Worm (Caenorhabditis elegans) whole organism, late embryonic: ENCODE measurements around the gene egl-19.

ENCODE experiments used
- C38D4.7 ChIP-seq: fragments of 200-800 bp; sonication (Bioruptor generic); optimal IDR thresholded peaks from 2 replicates; lab custom pipeline; 2018; ENCODE audit warnings: mild to moderate bottlenecking, missing genetic modification characterization, moderate library complexity, missing compliant biosample characterization
- K09A11.1 ChIP-seq: sonication (generic microtip); optimal IDR thresholded peaks from 2 replicates; lab custom pipeline; 2017; ENCODE audit warnings: antibody characterized with exemption, mild to moderate bottlenecking, missing genetic modification characterization, missing compliant biosample characterization; ENCODE audit not compliant: insufficient read depth
- T23F11.4 ChIP-seq: fragments of 200-800 bp; sonication (Bioruptor generic); optimal IDR thresholded peaks from 2 replicates; lab custom pipeline; 2018; ENCODE audit warnings: mild to moderate bottlenecking, missing genetic modification characterization, missing compliant biosample characterization
- Y22D7AL.16 ChIP-seq: sonication (generic microtip); optimal IDR thresholded peaks from 2 replicates; lab custom pipeline; 2016; ENCODE audit warnings: missing genetic modification characterization, missing compliant biosample characterization
- ahr-1 ChIP-seq: sonication (generic microtip); optimal IDR thresholded peaks from 2 replicates; lab custom pipeline; 2016; ENCODE audit warnings: missing genetic modification characterization, missing compliant biosample characterization
- ceh-14 ChIP-seq: sonication (generic microtip); optimal IDR thresholded peaks from 2 replicates; lab custom pipeline; 2016; ENCODE audit warnings: missing genotype, missing genetic modification characterization, missing compliant biosample characterization
- ceh-18 ChIP-seq: sonication (generic microtip); optimal IDR thresholded peaks from 2 replicates; lab custom pipeline; 2016; ENCODE audit warnings: missing genetic modification characterization, missing compliant biosample characterization
- ceh-31 ChIP-seq: sonication (generic microtip); optimal IDR thresholded peaks from 2 replicates; lab custom pipeline; 2016; ENCODE audit warnings: missing genetic modification characterization, missing compliant biosample characterization
- ceh-45 ChIP-seq: fragments of 200-800 bp; sonication (Bioruptor generic); IDR thresholded peaks from 2 replicates; pipeline ENCODE4 v1.3.6; 2022; ENCODE audit warnings: missing genetic modification reagents, missing genetic modification characterization, missing compliant biosample characterization
- ceh-6 ChIP-seq: fragments of 200-800 bp; sonication (Bioruptor generic); optimal IDR thresholded peaks from 2 replicates; lab custom pipeline; 2018; ENCODE audit warnings: mild to moderate bottlenecking, missing genetic modification characterization, missing compliant biosample characterization
- che-1 ChIP-seq: sonication (generic microtip); optimal IDR thresholded peaks from 2 replicates; lab custom pipeline; 2016; ENCODE audit warnings: mild to moderate bottlenecking, missing genetic modification characterization, missing compliant biosample characterization
- elt-4 ChIP-seq: sonication (generic microtip); optimal IDR thresholded peaks from 2 replicates; lab custom pipeline; 2016; ENCODE audit warnings: missing genetic modification characterization, missing compliant biosample characterization
- ets-4 ChIP-seq: sonication (generic microtip); optimal IDR thresholded peaks from 2 replicates; lab custom pipeline; 2016; ENCODE audit warnings: missing genetic modification characterization, missing compliant biosample characterization
- eyg-1 ChIP-seq: sonication (generic microtip); optimal IDR thresholded peaks from 2 replicates; lab custom pipeline; 2016; ENCODE audit warnings: missing genotype, missing genetic modification characterization, missing compliant biosample characterization
- fax-1 ChIP-seq: sonication (generic microtip); optimal IDR thresholded peaks from 2 replicates; lab custom pipeline; 2016; ENCODE audit warnings: missing genotype, missing genetic modification characterization, missing compliant biosample characterization
- fkh-10 ChIP-seq: fragments of 150-350 bp; optimal IDR thresholded peaks from 2 replicates; lab custom pipeline; 2014; ENCODE audit warnings: missing biosample characterization, missing genetic modification reagents, missing genetic modification characterization
- fkh-6 ChIP-seq: sonication (generic microtip); optimal IDR thresholded peaks from 2 replicates; lab custom pipeline; 2016; ENCODE audit warnings: missing genetic modification characterization, missing compliant biosample characterization
- hlh-13 ChIP-seq: fragments of 200-800 bp; sonication (Bioruptor generic); optimal IDR thresholded peaks from 2 replicates; lab custom pipeline; 2018; ENCODE audit warnings: mild to moderate bottlenecking, missing genetic modification characterization, missing compliant biosample characterization
- hlh-15 ChIP-seq: sonication (generic microtip); optimal IDR thresholded peaks from 2 replicates; lab custom pipeline; 2016; ENCODE audit warnings: missing genetic modification characterization, missing compliant biosample characterization
- hlh-30 ChIP-seq: sonication (generic microtip); optimal IDR thresholded peaks from 2 replicates; lab custom pipeline; 2017; ENCODE audit warnings: antibody characterized with exemption, missing genetic modification characterization, missing compliant biosample characterization; ENCODE audit not compliant: insufficient read depth
- hlh-6 ChIP-seq: sonication (generic microtip); optimal IDR thresholded peaks from 2 replicates; lab custom pipeline; 2016; ENCODE audit warnings: missing genotype, missing genetic modification characterization, missing compliant biosample characterization
- hlh-8 ChIP-seq: sonication (generic microtip); optimal IDR thresholded peaks from 2 replicates; lab custom pipeline; 2016; ENCODE audit warnings: missing genotype, missing genetic modification characterization, missing compliant biosample characterization
- lim-6 ChIP-seq: sonication (generic microtip); optimal IDR thresholded peaks from 2 replicates; lab custom pipeline; 2016; ENCODE audit warnings: missing genetic modification characterization, missing compliant biosample characterization
- madf-2 ChIP-seq: sonication (generic microtip); optimal IDR thresholded peaks from 2 replicates; lab custom pipeline; 2017; ENCODE audit warnings: missing genetic modification characterization, missing compliant biosample characterization
- nhr-11 ChIP-seq: fragments of 150-350 bp; optimal IDR thresholded peaks from 2 replicates; lab custom pipeline; 2014; ENCODE audit warnings: missing biosample characterization, missing genetic modification characterization
- nhr-232 ChIP-seq: sonication (generic microtip); optimal IDR thresholded peaks from 2 replicates; lab custom pipeline; 2016; ENCODE audit warnings: missing genetic modification characterization, missing compliant biosample characterization
- pax-1 ChIP-seq: fragments of 150-350 bp; optimal IDR thresholded peaks from 2 replicates; lab custom pipeline; 2014; ENCODE audit warnings: missing biosample characterization, missing genetic modification characterization
- rnt-1 ChIP-seq: sonication (generic microtip); optimal IDR thresholded peaks from 2 replicates; lab custom pipeline; 2016; ENCODE audit warnings: missing genetic modification characterization, missing compliant biosample characterization
- syd-9 ChIP-seq: sonication (generic microtip); optimal IDR thresholded peaks from 2 replicates; lab custom pipeline; 2016; ENCODE audit warnings: mild to moderate bottlenecking, missing genetic modification characterization, moderate library complexity, missing compliant biosample characterization
- tbx-2 ChIP-seq: sonication (generic microtip); optimal IDR thresholded peaks from 2 replicates; lab custom pipeline; 2016; ENCODE audit warnings: missing genetic modification characterization, missing compliant biosample characterization
- ttx-3 ChIP-seq: sonication (generic microtip); optimal IDR thresholded peaks from 2 replicates; lab custom pipeline; 2016; ENCODE audit warnings: missing genetic modification reagents, missing genetic modification characterization, missing compliant biosample characterization
- unc-42 ChIP-seq: sonication (generic microtip); optimal IDR thresholded peaks from 2 replicates; lab custom pipeline; 2016; ENCODE audit warnings: missing genotype, missing genetic modification characterization, missing compliant biosample characterization
- unc-55 ChIP-seq: sonication (generic microtip); optimal IDR thresholded peaks from 2 replicates; lab custom pipeline; 2017; ENCODE audit warnings: missing biosample characterization, missing genetic modification reagents, missing genetic modification characterization
- unc-86 ChIP-seq: sonication (generic microtip); optimal IDR thresholded peaks from 2 replicates; lab custom pipeline; 2016; ENCODE audit warnings: missing genetic modification characterization, missing compliant biosample characterization
- ztf-16 ChIP-seq: sonication (generic microtip); optimal IDR thresholded peaks from 2 replicates; lab custom pipeline; 2017; ENCODE audit warnings: missing genetic modification characterization, missing compliant biosample characterization

Gene egl-19

DNA sequence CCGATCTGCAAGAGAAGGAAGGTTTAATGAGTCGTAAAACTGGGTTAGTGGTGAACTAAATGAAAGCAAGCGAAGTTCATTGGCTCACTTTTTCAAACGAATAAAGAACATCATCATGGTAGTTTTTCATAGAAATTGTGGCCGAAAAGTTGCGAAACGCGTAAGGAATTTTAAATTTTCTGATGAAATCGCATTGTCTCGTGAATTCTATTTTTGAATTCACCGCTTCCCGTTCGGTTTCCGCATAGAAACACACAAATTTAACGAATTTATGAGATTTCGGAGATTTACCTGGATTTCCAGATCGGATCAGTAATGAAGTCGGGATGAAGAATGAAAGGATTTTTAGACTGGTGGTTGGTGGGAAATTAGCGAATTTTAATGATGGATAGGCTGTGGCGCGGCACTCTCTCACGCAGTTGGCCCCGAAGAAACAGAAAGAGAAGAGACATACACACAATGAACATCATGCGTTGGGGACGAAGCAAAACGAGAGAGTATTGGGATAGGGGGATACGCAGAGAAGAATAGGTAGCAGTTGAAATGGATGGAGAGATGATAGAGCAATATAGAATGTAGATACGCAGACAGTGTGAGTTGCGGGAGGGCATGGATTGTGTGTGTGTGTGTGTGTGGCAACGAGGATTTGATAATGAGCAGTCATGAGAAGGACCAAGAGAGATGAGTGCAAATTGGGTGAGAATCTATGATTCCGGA is 18.4 kb upstream of the egl-19 start (continued):
- TF ChIP-seq hlh-13 (GFP tag; lab: Kevin White, UChicago), result no peak
- no peak for TF ChIP-seq Y22D7AL.16 (tag; lab: Kevin White, UChicago)
- TF ChIP-seq ceh-18 (tag; lab: Kevin White, UChicago), result peak; percentile 78
- TF ChIP-seq tbx-2 (tag; lab: Kevin White, UChicago), result peak; percentile 76
- no peak for TF ChIP-seq ets-4
- TF ChIP-seq fax-1, result peak; percentile 13
- TF ChIP-seq eyg-1 (tag; lab: Kevin White, UChicago), result no peak
- TF ChIP-seq fkh-6 (tag; lab: Kevin White, UChicago), result peak; percentile 27
- TF ChIP-seq elt-4 (tag; lab: Kevin White, UChicago), result no peak
- TF ChIP-seq unc-86 (tag; lab: Kevin White, UChicago), result no peak
- peak; percentile 83 for TF ChIP-seq ceh-31 (tag; lab: Kevin White, UChicago)
- TF ChIP-seq hlh-8 (tag; lab: Kevin White, UChicago), result no peak
- TF ChIP-seq lim-6 (tag; lab: Kevin White, UChicago), result no peak
- TF ChIP-seq unc-55 (GFP tag; lab: Kevin White, UChicago), result peak; percentile 89
- TF ChIP-seq fkh-10 (GFP tag; lab: Kevin White, UChicago), result no peak

DNA sequence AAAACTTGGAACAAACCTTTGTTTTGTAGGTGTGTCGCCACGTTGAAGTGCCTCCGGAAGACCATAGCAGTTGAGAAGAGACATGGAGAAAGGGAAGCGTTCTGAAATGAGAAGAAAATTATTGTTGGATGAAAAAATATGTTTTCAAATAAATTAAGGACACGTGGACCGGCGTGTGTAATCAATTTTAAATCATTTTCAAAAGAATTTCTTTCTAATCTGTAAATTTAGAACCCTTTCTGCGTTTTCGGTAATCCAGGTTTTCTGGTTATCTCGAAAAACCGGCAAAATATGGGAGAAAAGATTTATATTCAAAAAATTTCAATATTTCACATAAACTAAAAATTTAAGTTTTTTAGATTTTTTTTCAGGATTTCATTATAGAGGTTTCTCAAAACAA is 16.5 kb upstream of the egl-19 start, which contains the start of gene mob-3:
TSS of gene mob-3 (minus strand) at position 101 of the 400 bp plus-strand sequence.
- TF ChIP-seq madf-2 (no peak), nhr-232 (tag; lab: Kevin White, UChicago) (no peak), ceh-31 (tag; lab: Kevin White, UChicago) (no peak), ceh-45 (GFP tag; lab: Robert Waterston, UW) (no peak), syd-9 (tag; lab: Kevin White, UChicago) (no peak), hlh-6 (tag; lab: Kevin White, UChicago) (no peak), rnt-1 (no peak), pax-1 (tag; lab: Kevin White, UChicago) (no peak), ceh-6 (GFP tag; lab: Kevin White, UChicago) (no peak), ztf-16 (tag; lab: Kevin White, UChicago) (no peak), C38D4.7 (GFP tag; lab: Kevin White, UChicago) (no peak), ahr-1 (no peak), fkh-10 (GFP tag; lab: Kevin White, UChicago) (no peak), ttx-3 (tag; lab: Kevin White, UChicago) (no peak), hlh-15 (no peak), che-1 (tag; lab: Kevin White, UChicago) (no peak)

DNA sequence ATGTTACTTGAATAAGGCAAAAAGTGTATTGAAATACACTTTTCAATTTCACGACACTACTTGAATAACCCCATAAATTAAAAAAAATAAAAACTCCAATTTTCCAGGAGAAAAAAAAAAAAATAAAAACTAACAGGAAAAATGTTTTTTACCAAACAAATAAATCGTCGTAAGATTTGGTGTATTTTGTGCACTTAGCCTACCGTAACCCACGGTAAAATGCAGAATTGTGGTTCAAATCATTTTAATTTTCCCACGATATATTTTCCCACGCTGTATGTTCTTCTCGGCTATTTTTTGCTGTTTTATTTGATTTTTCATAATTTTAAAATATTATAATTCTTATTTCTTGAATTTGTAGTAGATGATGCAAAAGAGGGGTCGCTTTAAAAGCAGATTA is 15.7 kb upstream of the egl-19 start:
- TF ChIP-seq unc-86 (tag; lab: Kevin White, UChicago), result no peak
- no peak for TF ChIP-seq ztf-16 (tag; lab: Kevin White, UChicago)
- no peak for TF ChIP-seq lim-6 (tag; lab: Kevin White, UChicago)
- no peak for TF ChIP-seq nhr-11
- no peak for TF ChIP-seq hlh-30 (tag; lab: Kevin White, UChicago)
- TF ChIP-seq K09A11.1 (tag; lab: Kevin White, UChicago), result no peak

DNA sequence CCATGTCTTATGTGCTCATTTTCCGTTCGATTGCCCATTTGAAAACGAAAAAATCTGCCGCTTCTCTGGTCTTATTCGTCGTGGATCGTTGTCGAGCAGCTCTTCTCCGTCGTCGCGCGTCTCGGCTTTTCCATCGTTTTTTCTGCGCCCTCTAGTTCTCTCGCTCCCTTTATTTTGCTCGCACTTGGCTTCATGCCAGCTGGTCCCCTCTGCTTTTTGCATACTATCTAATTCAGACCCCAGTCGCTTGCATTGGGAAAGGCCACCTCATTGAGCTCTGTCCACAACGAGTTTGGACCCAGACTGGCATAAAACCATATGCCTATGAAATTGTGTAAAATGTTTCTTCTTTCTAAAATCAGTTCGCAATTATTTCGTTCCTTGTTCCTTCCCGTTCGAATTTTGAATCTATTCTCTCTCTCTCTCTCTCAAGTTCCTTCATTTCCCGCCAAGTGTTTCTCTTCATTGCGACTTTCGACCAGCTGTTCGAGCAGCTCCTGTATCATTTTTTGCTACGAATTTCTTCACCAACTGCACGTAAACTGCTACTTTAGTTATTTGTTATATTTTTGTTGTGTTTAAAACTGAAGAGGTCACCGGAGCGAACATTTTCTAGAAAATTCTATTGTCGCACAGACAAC is 15.1 kb upstream of the egl-19 start:
- peak; percentile 73 for TF ChIP-seq ceh-18 (tag; lab: Kevin White, UChicago)
- TF ChIP-seq ceh-14 (tag; lab: Kevin White, UChicago), result peak; percentile 13
- no peak for TF ChIP-seq C38D4.7 (GFP tag; lab: Kevin White, UChicago)
- no peak for TF ChIP-seq T23F11.4 (GFP tag; lab: Kevin White, UChicago)
- TF ChIP-seq unc-42 (tag; lab: Kevin White, UChicago), result peak; percentile 27
- peak; percentile 16 for TF ChIP-seq ceh-31 (tag; lab: Kevin White, UChicago)
- TF ChIP-seq, all 69 proteins: peak for 4
